Worm (Caenorhabditis elegans) whole organism, early embryonic: ENCODE data around the gene T25B9.11.

Experiments used
- F13C5.2 ChIP-seq: sonication (generic microtip); optimal IDR thresholded peaks from 2 replicates; lab custom pipeline; 2017; ENCODE audit warnings: mild to moderate bottlenecking, missing genetic modification characterization, inconsistent platforms, missing compliant biosample characterization
- aly-1 ChIP-seq: sonication (generic microtip); optimal IDR thresholded peaks from 2 replicates; lab custom pipeline; 2016; ENCODE audit warnings: missing genetic modification characterization, missing compliant biosample characterization
- ama-1 ChIP-seq: fragments of 150-350 bp; optimal IDR thresholded peaks from 2 replicates; lab custom pipeline; 2014
- ceh-13 ChIP-seq: fragments of 200-800 bp; sonication (Bioruptor generic); optimal IDR thresholded peaks from 2 replicates; lab custom pipeline; 2018; ENCODE audit warnings: mild to moderate bottlenecking, missing genetic modification characterization, missing compliant biosample characterization
- ets-7 ChIP-seq: sonication (generic microtip); optimal IDR thresholded peaks from 2 replicates; lab custom pipeline; 2016; ENCODE audit warnings: missing genotype, missing genetic modification characterization, missing compliant biosample characterization
- flt-1 ChIP-seq: fragments of 200-800 bp; sonication (Bioruptor generic); IDR thresholded peaks from 2 replicates; pipeline ENCODE4 v1.3.6; 2022; ENCODE audit warnings: missing genetic modification characterization, missing compliant biosample characterization
- hmbx-1 ChIP-seq: sonication (generic microtip); optimal IDR thresholded peaks from 2 replicates; lab custom pipeline; 2016; ENCODE audit warnings: mild to moderate bottlenecking, missing genetic modification characterization, missing compliant biosample characterization
- hmg-4 ChIP-seq: fragments of 200-800 bp; sonication (Bioruptor generic); optimal IDR thresholded peaks from 2 replicates; lab custom pipeline; 2018; ENCODE audit warnings: mild to moderate bottlenecking, missing genetic modification characterization, missing compliant biosample characterization
- pes-1 ChIP-seq: fragments of 200-800 bp; sonication (Bioruptor generic); IDR thresholded peaks from 2 replicates; pipeline ENCODE4 v1.3.6; 2022; ENCODE audit warnings: missing genetic modification reagents, missing genetic modification characterization, missing compliant biosample characterization
- scrt-1 ChIP-seq: fragments of 200-800 bp; sonication (Bioruptor generic); IDR thresholded peaks from 2 replicates; pipeline ENCODE4 v1.3.6; 2022; ENCODE audit warnings: missing genetic modification characterization, missing compliant biosample characterization
- tbx-11 ChIP-seq: fragments of 200-800 bp; sonication (Bioruptor generic); IDR thresholded peaks from 2 replicates; pipeline ENCODE4 v1.3.6; 2022; ENCODE audit warnings: missing genetic modification characterization, missing compliant biosample characterization
- tra-4 ChIP-seq: sonication (generic microtip); optimal IDR thresholded peaks from 2 replicates; lab custom pipeline; 2017; ENCODE audit warnings: missing genetic modification characterization, missing compliant biosample characterization

ce11 chrIV:10716348-10716747 lies 48.0 kb upstream of the T25B9.11 start, which contains the start of gene ncx-3:
- TF ChIP-seq F13C5.2 (tag; lab: Kevin White, UChicago) (no peak), ets-7 (tag; lab: Kevin White, UChicago) (no peak), flt-1 (no peak), hmg-4 (GFP tag; lab: Kevin White, UChicago) (no peak), scrt-1 (GFP tag; lab: Robert Waterston, UW) (no peak), ama-1 (lab: Kevin White, UChicago) (no peak), tra-4 (tag; lab: Kevin White, UChicago) (no peak), ceh-13 (no peak), hmbx-1 (tag; lab: Kevin White, UChicago) (no peak), pes-1 (GFP tag; lab: Robert Waterston, UW) (no peak), aly-1 (no peak), tbx-11 (no peak)
